Fruit fly (Drosophila melanogaster): ENCODE measurements around the gene CG14285.

- TF ChIP-seq Hand (GFP tag; optimal IDR thresholded peaks at IDR 0.05) (no peak), eyg (GFP tag; optimal IDR thresholded peaks at IDR 0.05) (no peak), CTCF (GFP tag; optimal IDR thresholded peaks at IDR 0.05) (no peak), Opbp (GFP tag; IDR thresholded peaks at IDR 0.05; ENCODE audit: partially characterized antibody) (no peak), CG9932 (GFP tag; IDR thresholded peaks at IDR 0.05) (no peak), Poxn (GFP tag; IDR thresholded peaks at IDR 0.05) (no peak), gsb (GFP tag; IDR thresholded peaks at IDR 0.05) (no peak), lab (GFP tag; optimal IDR thresholded peaks at IDR 0.05) (no peak)
These were observed 40.6 kb downstream of the CG14285 start for dm6 chr3R:19065474-19065873.

All from whole organism, embryonic.